Fruit fly (Drosophila melanogaster) whole organism, prepupa: ENCODE data around the gene MICU3.

ENCODE experiments used
- CG10631 ChIP-seq: fragments of 200-800 bp; sonication (Bioruptor generic); optimal IDR thresholded peaks from 2 replicates; lab custom pipeline; 2016; ENCODE audit warnings: missing biosample characterization, missing genetic modification characterization
- CG10669 ChIP-seq: fragments of 200-800 bp; sonication (Bioruptor generic); optimal IDR thresholded peaks from 3 replicates; lab custom pipeline; 2018; ENCODE audit warnings: missing biosample characterization, mild to moderate bottlenecking, missing genetic modification characterization, moderate library complexity
- CG11902 ChIP-seq: fragments of 200-800 bp; sonication (Bioruptor generic); optimal IDR thresholded peaks from 3 replicates; lab custom pipeline; 2016; ENCODE audit warnings: missing biosample characterization, missing genetic modification characterization
- CG15336 ChIP-seq: fragments of 200-800 bp; sonication (Bioruptor generic); IDR thresholded peaks from 2 replicates; pipeline ENCODE4 v1.3.6; 2022; ENCODE audit warnings: missing biosample characterization, missing genetic modification characterization
- CG3032 ChIP-seq: fragments of 200-800 bp; optimal IDR thresholded peaks from 2 replicates; lab custom pipeline; 2019; ENCODE audit warnings: missing biosample characterization, mild to moderate bottlenecking, missing genetic modification characterization, moderate library complexity
- CG31627 ChIP-seq: fragments of 200-800 bp; sonication (Bioruptor generic); optimal IDR thresholded peaks from 3 replicates; lab custom pipeline; 2016; ENCODE audit warnings: missing biosample characterization, missing genetic modification characterization
- CG32006 ChIP-seq: fragments of 200-800 bp; sonication (Bioruptor generic); optimal IDR thresholded peaks from 3 replicates; lab custom pipeline; 2017; ENCODE audit warnings: missing biosample characterization, mild to moderate bottlenecking, missing genetic modification characterization
- CG6276 ChIP-seq: fragments of 200-800 bp; sonication (Bioruptor generic); optimal IDR thresholded peaks from 2 replicates; lab custom pipeline; 2017; ENCODE audit warnings: missing biosample characterization, mild to moderate bottlenecking, missing genetic modification characterization
- CG6792 ChIP-seq: fragments of 200-800 bp; sonication (Bioruptor generic); optimal IDR thresholded peaks from 3 replicates; lab custom pipeline; 2016; ENCODE audit warnings: missing biosample characterization, missing genetic modification characterization
- CG6854 ChIP-seq: fragments of 200-800 bp; sonication (Bioruptor generic); optimal IDR thresholded peaks from 2 replicates; lab custom pipeline; 2017; ENCODE audit warnings: missing biosample characterization, mild to moderate bottlenecking, missing genetic modification characterization
- CG7368 ChIP-seq: fragments of 200-800 bp; sonication (Bioruptor generic); optimal IDR thresholded peaks from 3 replicates; lab custom pipeline; 2016; ENCODE audit warnings: missing biosample characterization, missing genetic modification characterization
- CG8119 ChIP-seq: fragments of 200-800 bp; sonication (Bioruptor generic); IDR thresholded peaks from 3 replicates; pipeline ENCODE4 v1.3.6; 2022; ENCODE audit warnings: missing biosample characterization, missing genetic modification characterization
- Eip75B ChIP-seq: fragments of 200-800 bp; sonication (Bioruptor generic); optimal IDR thresholded peaks from 3 replicates; lab custom pipeline; 2016; ENCODE audit warnings: missing biosample characterization, missing genetic modification characterization
- Eip78C ChIP-seq: fragments of 200-800 bp; sonication (Bioruptor generic); peaks from one replicate; lab custom pipeline; 2016; ENCODE audit warnings: missing biosample characterization, missing genetic modification characterization
- Hr39 ChIP-seq: fragments of 200-800 bp; sonication (Bioruptor generic); optimal IDR thresholded peaks from 2 replicates; lab custom pipeline; 2016; ENCODE audit warnings: missing biosample characterization, missing genetic modification characterization
- Lpt ChIP-seq: fragments of 200-800 bp; sonication (Bioruptor generic); optimal IDR thresholded peaks from 3 replicates; lab custom pipeline; 2016; ENCODE audit warnings: missing biosample characterization, missing genetic modification characterization
- Sox14 ChIP-seq: fragments of 200-800 bp; sonication (Bioruptor generic); optimal IDR thresholded peaks from 3 replicates; lab custom pipeline; 2016; ENCODE audit warnings: missing biosample characterization, missing genetic modification characterization
- Sox15 ChIP-seq: fragments of 200-800 bp; sonication (Bioruptor generic); optimal IDR thresholded peaks from 3 replicates; lab custom pipeline; 2016; ENCODE audit warnings: missing biosample characterization, missing genetic modification characterization
- dsx ChIP-seq: fragments of 200-800 bp; optimal IDR thresholded peaks from 3 replicates; lab custom pipeline; 2019; ENCODE audit warnings: missing biosample characterization, mild to moderate bottlenecking, missing genetic modification characterization, moderate library complexity; ENCODE audit not compliant: poor library complexity, severe bottlenecking
- esn ChIP-seq: fragments of 200-800 bp; sonication (Bioruptor generic); optimal IDR thresholded peaks from 2 replicates; lab custom pipeline; 2016; ENCODE audit warnings: missing biosample characterization, mild to moderate bottlenecking, missing genetic modification characterization, moderate library complexity
- lz ChIP-seq: fragments of 200-800 bp; sonication (Bioruptor generic); optimal IDR thresholded peaks from 3 replicates; lab custom pipeline; 2016; ENCODE audit warnings: missing biosample characterization, missing genetic modification characterization
- salr ChIP-seq, 2 experiments: fragments of 200-800 bp; sonication (Bioruptor generic); optimal IDR thresholded peaks; 3 replicates each; lab custom pipeline; 2016 to 2018; ENCODE audit warnings: missing biosample characterization in 2 of 2, missing genetic modification characterization in 2 of 2, mild to moderate bottlenecking in 1 of 2
- ss ChIP-seq, 2 experiments: fragments of 200-800 bp; sonication (Bioruptor generic); optimal IDR thresholded peaks; 2 replicates in 1 of 2; 3 replicates in 1 of 2; lab custom pipeline; 2017 to 2018; ENCODE audit warnings: mild to moderate bottlenecking in 2 of 2, missing biosample characterization in 2 of 2, missing genetic modification characterization in 2 of 2, moderate library complexity in 1 of 2
- svp ChIP-seq: fragments of 200-800 bp; sonication (Bioruptor generic); peaks from one replicate; lab custom pipeline; 2016; ENCODE audit warnings: missing biosample characterization, missing genetic modification characterization
- vri ChIP-seq: fragments of 200-800 bp; sonication (Bioruptor generic); optimal IDR thresholded peaks from 3 replicates; lab custom pipeline; 2016; ENCODE audit warnings: missing biosample characterization, mild to moderate bottlenecking, missing genetic modification characterization

MICU3 gene

dm6 chr3R:19892046-19892445 is 44.9 kb downstream of the MICU3 start (continued):
- TF ChIP-seq Sox15 (GFP tag; lab: Kevin White, UChicago), result no peak
- no peak for TF ChIP-seq CG7368
- TF ChIP-seq CG6854 (GFP tag; lab: Kevin White, UChicago), result no peak
- TF ChIP-seq CG6792 (GFP tag; lab: Kevin White, UChicago), result no peak
- TF ChIP-seq Hr39, result peak; percentile 40
- peak; percentile 35 for TF ChIP-seq CG31627 (GFP tag; lab: Kevin White, UChicago)
- no peak for TF ChIP-seq ss (GFP tag; optimal IDR thresholded peaks at IDR 0.05; lab: Kevin White, UChicago)
- peak; percentile 48 for TF ChIP-seq CG32006
- TF ChIP-seq CG11902, result peak; percentile 6
- TF ChIP-seq CG6276 (GFP tag; lab: Kevin White, UChicago), result no peak
- no peak for TF ChIP-seq CG3032 (tag; lab: Kevin White, UChicago)
- TF ChIP-seq dsx (GFP tag; lab: Kevin White, UChicago), result no peak

- TF ChIP-seq CG15336 (no peak), lz (GFP tag; lab: Kevin White, UChicago) (no peak), Hr39 (no peak), Sox14 (GFP tag; lab: Kevin White, UChicago) (no peak)
- TF ChIP-seq, all 60 proteins: peak for 0
These were observed 48.2 kb downstream of the MICU3 start for dm6 chr3R:19895305-19895704.

- peak; percentile 94 for TF ChIP-seq svp (GFP tag; lab: Kevin White, UChicago)
- TF ChIP-seq Sox15 (GFP tag; lab: Kevin White, UChicago), result no peak
These were observed 54.6 kb downstream of the MICU3 start for dm6 chr3R:19901742-19902141.

- no peak for TF ChIP-seq esn
- no peak for TF ChIP-seq Eip75B (GFP tag; lab: Kevin White, UChicago)
- TF ChIP-seq CG10669 (GFP tag; lab: Kevin White, UChicago), result no peak
- no peak for TF ChIP-seq CG10631 (GFP tag; lab: Kevin White, UChicago)
- no peak for TF ChIP-seq Lpt
- no peak for TF ChIP-seq salr (GFP tag; optimal IDR thresholded peaks at IDR 0.05; lab: Kevin White, UChicago)
- TF ChIP-seq ss (GFP tag; optimal IDR thresholded peaks at IDR 0.05; lab: Kevin White, UChicago), result no peak
- TF ChIP-seq, all 60 proteins: peak for 0
These were observed 55.2 kb downstream of the MICU3 start for dm6 chr3R:19902328-19902727.

dm6 chr3R:19902926-19903739 is 56.0 kb downstream of the MICU3 start, which contains the start of gene ClpX:
ClpX (minus strand) TSS chr3R:19903689.
- 0 out of 2 replicates have a peak, but pooled peaks have one; percentile 20 for TF ChIP-seq CG15336
- TF ChIP-seq vri (GFP tag; lab: Kevin White, UChicago), result peak; percentile 39
- TF ChIP-seq Eip78C (GFP tag; lab: Kevin White, UChicago), result peak; percentile 73
- TF ChIP-seq esn, result peak; percentile 0
- TF ChIP-seq Lpt, result no peak
- peak; percentile 82 for TF ChIP-seq svp (GFP tag; lab: Kevin White, UChicago)
- no peak for TF ChIP-seq CG8119 (GFP tag; lab: Robert Waterston, UW)
- TF ChIP-seq, all 60 proteins: peak for 5
